Worm (Caenorhabditis elegans) whole organism, L3 larva: ENCODE results near the gene ceh-87.

ENCODE experiments used
- R02D3.7 ChIP-seq: fragments of 150-350 bp; optimal IDR thresholded peaks from 2 replicates; lab custom pipeline; 2014; ENCODE audit warnings: missing biosample characterization, missing genetic modification characterization
- ZK546.5 ChIP-seq: sonication (generic microtip); optimal IDR thresholded peaks from 2 replicates; lab custom pipeline; 2017; ENCODE audit warnings: missing biosample characterization, missing genetic modification characterization
- aly-2 ChIP-seq: fragments of 150-350 bp; optimal IDR thresholded peaks from 2 replicates; lab custom pipeline; 2014; ENCODE audit warnings: missing biosample characterization, missing genetic modification characterization
- ceh-16 ChIP-seq: sonication (generic microtip); optimal IDR thresholded peaks from 2 replicates; lab custom pipeline; 2017; ENCODE audit warnings: missing biosample characterization, missing genetic modification characterization
- ceh-28 ChIP-seq: fragments of 150-350 bp; optimal IDR thresholded peaks from 2 replicates; lab custom pipeline; 2014; ENCODE audit warnings: missing biosample characterization, missing genetic modification reagents, missing genetic modification characterization
- ceh-82 ChIP-seq: fragments of 150-350 bp; optimal IDR thresholded peaks from 2 replicates; lab custom pipeline; 2014; ENCODE audit warnings: missing biosample characterization, missing genetic modification characterization
- ceh-9 ChIP-seq: sonication (generic microtip); optimal IDR thresholded peaks from 2 replicates; lab custom pipeline; 2018; ENCODE audit warnings: missing biosample characterization, missing genetic modification characterization
- daf-12 ChIP-seq: fragments of 150-350 bp; optimal IDR thresholded peaks from 2 replicates; lab custom pipeline; 2014; ENCODE audit warnings: missing biosample characterization, missing genetic modification reagents, missing genetic modification characterization
- egl-27 ChIP-seq: sonication (generic microtip); optimal IDR thresholded peaks from 4 replicates; lab custom pipeline; 2017; ENCODE audit warnings: missing biosample characterization, missing genetic modification reagents, missing genetic modification characterization
- egl-5 ChIP-seq: fragments of 150-350 bp; optimal IDR thresholded peaks from 2 replicates; lab custom pipeline; 2017; ENCODE audit warnings: missing biosample characterization, missing genetic modification reagents, missing genetic modification characterization, inconsistent platforms
- elt-2 ChIP-seq: sonication (generic microtip); optimal IDR thresholded peaks from 2 replicates; lab custom pipeline; 2016; ENCODE audit warnings: missing genetic modification reagents, mild to moderate bottlenecking, missing genetic modification characterization, missing compliant biosample characterization
- elt-3 ChIP-seq, 3 experiments: fragments of 150-350 bp in 1 of 3; sonication (generic microtip) in 2 of 3; optimal IDR thresholded peaks; 2 replicates in 2 of 3; 4 replicates in 1 of 3; lab custom pipeline; 2014 to 2017; ENCODE audit warnings: missing biosample characterization in 3 of 3, missing genetic modification characterization in 3 of 3
- eor-1 ChIP-seq, 2 experiments: fragments of 150-350 bp; optimal IDR thresholded peaks; 2 replicates each; lab custom pipeline; 2014 to 2018; ENCODE audit warnings: missing biosample characterization in 2 of 2, missing genetic modification characterization in 2 of 2
- fkh-10 ChIP-seq: sonication (generic microtip); optimal IDR thresholded peaks from 2 replicates; lab custom pipeline; 2017; ENCODE audit warnings: missing biosample characterization, missing genetic modification reagents, missing genetic modification characterization
- fkh-2 ChIP-seq: fragments of 150-350 bp; optimal IDR thresholded peaks from 2 replicates; lab custom pipeline; 2014; ENCODE audit warnings: missing biosample characterization, missing genetic modification reagents, missing genetic modification characterization
- fos-1 ChIP-seq: fragments of 150-350 bp; optimal IDR thresholded peaks from 2 replicates; lab custom pipeline; 2014; ENCODE audit warnings: missing biosample characterization, missing genetic modification characterization
- lin-15B ChIP-seq: fragments of 150-350 bp; optimal IDR thresholded peaks from 2 replicates; lab custom pipeline; 2014; ENCODE audit warnings: missing biosample characterization, missing genetic modification characterization
- lin-39 ChIP-seq: fragments of 150-350 bp; optimal IDR thresholded peaks from 2 replicates; lab custom pipeline; 2018; ENCODE audit warnings: missing biosample characterization, missing genetic modification reagents, missing genetic modification characterization
- lsy-12 ChIP-seq: sonication (generic microtip); optimal IDR thresholded peaks from 2 replicates; lab custom pipeline; 2016; ENCODE audit warnings: mild to moderate bottlenecking, missing genetic modification characterization, missing compliant biosample characterization
- mdl-1 ChIP-seq: fragments of 150-350 bp; optimal IDR thresholded peaks from 2 replicates; lab custom pipeline; 2014; ENCODE audit warnings: missing biosample characterization, missing genetic modification characterization
- mml-1 ChIP-seq: fragments of 150-350 bp; sonication (generic microtip); optimal IDR thresholded peaks from 3 replicates; lab custom pipeline; 2014; ENCODE audit warnings: missing biosample characterization, missing genetic modification characterization
- nhr-23 ChIP-seq: fragments of 150-350 bp; optimal IDR thresholded peaks from 2 replicates; lab custom pipeline; 2014; ENCODE audit warnings: missing biosample characterization, missing genetic modification reagents, missing genetic modification characterization
- nhr-25 ChIP-seq: sonication (generic microtip); optimal IDR thresholded peaks from 2 replicates; lab custom pipeline; 2017; ENCODE audit warnings: missing biosample characterization, missing genetic modification characterization
- nhr-28 ChIP-seq: fragments of 150-350 bp; optimal IDR thresholded peaks from 2 replicates; lab custom pipeline; 2014; ENCODE audit warnings: missing biosample characterization, missing genetic modification characterization
- nhr-43 ChIP-seq: sonication (generic microtip); optimal IDR thresholded peaks from 2 replicates; lab custom pipeline; 2016; ENCODE audit warnings: mild to moderate bottlenecking, missing genetic modification characterization, missing compliant biosample characterization; ENCODE audit not compliant: poor library complexity, severe bottlenecking
- nhr-76 ChIP-seq: fragments of 150-350 bp; sonication (generic microtip); optimal IDR thresholded peaks from 5 replicates; lab custom pipeline; 2014; ENCODE audit warnings: missing biosample characterization, missing genetic modification characterization
- pha-4 ChIP-seq: fragments of 150-350 bp; optimal IDR thresholded peaks from 2 replicates; lab custom pipeline; 2014; ENCODE audit warnings: missing biosample characterization, missing genetic modification reagents, missing genetic modification characterization
- skn-1 ChIP-seq: fragments of 150-350 bp; optimal IDR thresholded peaks from 2 replicates; lab custom pipeline; 2014; ENCODE audit warnings: missing biosample characterization, missing genetic modification characterization
- snpc-4 ChIP-seq: fragments of 150-350 bp; optimal IDR thresholded peaks from 2 replicates; lab custom pipeline; 2014; ENCODE audit warnings: missing biosample characterization, missing genetic modification characterization
- unc-39 ChIP-seq: sonication (generic microtip); optimal IDR thresholded peaks from 4 replicates; lab custom pipeline; 2017; ENCODE audit warnings: missing biosample characterization, missing genetic modification characterization
- unc-62 ChIP-seq: fragments of 150-350 bp; sonication (generic microtip); optimal IDR thresholded peaks from 4 replicates; lab custom pipeline; 2014; ENCODE audit warnings: missing biosample characterization, missing genetic modification reagents, missing genetic modification characterization
- zag-1 ChIP-seq: fragments of 150-350 bp; optimal IDR thresholded peaks from 2 replicates; lab custom pipeline; 2014; ENCODE audit warnings: missing biosample characterization, missing genetic modification characterization
- ztf-4 ChIP-seq: fragments of 150-350 bp; optimal IDR thresholded peaks from 2 replicates; lab custom pipeline; 2014; ENCODE audit warnings: missing biosample characterization, missing genetic modification characterization

ceh-87 gene

DNA sequence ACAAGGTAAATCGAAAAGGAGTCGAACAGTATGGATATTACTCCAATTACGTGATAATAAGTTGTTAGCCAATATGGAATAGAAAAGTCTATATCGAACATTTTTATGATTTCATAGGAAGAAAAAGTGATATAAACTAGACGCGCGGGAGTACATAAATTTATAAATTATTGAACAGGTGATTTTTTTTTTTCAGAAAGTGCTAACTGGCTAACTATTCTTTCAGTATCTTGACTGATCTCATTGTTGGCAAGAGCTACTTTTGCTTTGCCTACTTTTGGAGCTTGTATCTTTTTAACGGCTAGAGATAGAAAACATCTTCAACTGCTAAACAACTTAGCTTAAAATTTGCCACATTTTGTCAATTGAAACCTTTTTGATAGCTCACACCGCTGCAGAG is 18.6 kb upstream of the ceh-87 start, which contains the start of gene sri-60:
sri-60 (minus strand) TSS at position 101 of the 400 bp plus-strand sequence.
- TF ChIP-seq nhr-28 (tag; lab: Kevin White, UChicago) (no peak), R02D3.7 (tag; lab: Kevin White, UChicago) (no peak), unc-62 (no peak), eor-1 (tag; optimal IDR thresholded peaks at IDR 0.05; lab: Kevin White, UChicago) (no peak)

- TF ChIP-seq lin-15B (tag; lab: Kevin White, UChicago) (no peak), ztf-4 (tag; lab: Kevin White, UChicago) (no peak), nhr-25 (no peak), lsy-12 (tag; lab: Kevin White, UChicago) (no peak), snpc-4 (tag; lab: Kevin White, UChicago) (no peak), eor-1 (tag; optimal IDR thresholded peaks at IDR 0.05; lab: Kevin White, UChicago) (no peak), pha-4 (tag; lab: Kevin White, UChicago) (no peak), unc-62 (no peak), fkh-2 (tag; lab: Kevin White, UChicago) (no peak), nhr-23 (no peak), ceh-28 (tag; lab: Kevin White, UChicago) (no peak), mml-1 (tag; lab: Kevin White, UChicago) (no peak), unc-39 (tag; lab: Kevin White, UChicago) (no peak), skn-1 (tag; lab: Kevin White, UChicago) (no peak), nhr-28 (tag; lab: Kevin White, UChicago) (no peak), aly-2 (tag; lab: Kevin White, UChicago) (no peak), zag-1 (tag; lab: Kevin White, UChicago) (no peak)
Observed at ce11 chrII:2700229-2700628, 16.1 kb upstream of the ceh-87 start, which contains the start of gene sri-61. sri-61 (minus strand) TSS chrII:2700329.

- no peak for TF ChIP-seq egl-5 (tag; lab: Kevin White, UChicago)
- no peak for TF ChIP-seq fkh-2 (tag; lab: Kevin White, UChicago)
- TF ChIP-seq ceh-9 (tag; lab: Kevin White, UChicago) = no peak
- no peak for TF ChIP-seq elt-3 (tag; optimal IDR thresholded peaks at IDR 0.05; lab: Kevin White, UChicago)
- TF ChIP-seq pha-4 (tag; lab: Kevin White, UChicago) = no peak
- no peak for TF ChIP-seq egl-27
- no peak for TF ChIP-seq fkh-10 (GFP tag; lab: Kevin White, UChicago)
- no peak for TF ChIP-seq eor-1 (tag; optimal IDR thresholded peaks at IDR 0.05; lab: Kevin White, UChicago)
- TF ChIP-seq skn-1 (tag; lab: Kevin White, UChicago) = no peak
- TF ChIP-seq ZK546.5 = no peak
- TF ChIP-seq mdl-1 = no peak
- TF ChIP-seq ceh-82 (tag; lab: Kevin White, UChicago) = no peak
- TF ChIP-seq, all 47 proteins: peak for 0
Observed at ce11 chrII:2698378-2698777, 14.3 kb upstream of the ceh-87 start, which contains the start of gene sri-62. sri-62 (minus strand) TSS chrII:2698478.

ce11 chrII:2695079-2695478 is 11.0 kb upstream of the ceh-87 start:
- TF ChIP-seq nhr-43 (no peak), fkh-10 (GFP tag; lab: Kevin White, UChicago) (peak; percentile 56), aly-2 (tag; lab: Kevin White, UChicago) (no peak)

ce11 chrII:2692476-2692875 is 8.4 kb upstream of the ceh-87 start, which contains the start of gene set-11:
set-11 (minus strand) TSS chrII:2692576.
- no peak for TF ChIP-seq lin-15B (tag; lab: Kevin White, UChicago)
- TF ChIP-seq nhr-43 = no peak
- no peak for TF ChIP-seq fos-1 (tag; lab: Kevin White, UChicago)
- TF ChIP-seq nhr-76 (tag; lab: Kevin White, UChicago) = no peak
- TF ChIP-seq nhr-23 = no peak
- TF ChIP-seq ztf-4 (tag; lab: Kevin White, UChicago) = no peak
- TF ChIP-seq aly-2 (tag; lab: Kevin White, UChicago) = no peak
- no peak for TF ChIP-seq ceh-16 (tag; lab: Kevin White, UChicago)
- TF ChIP-seq nhr-25 = no peak
- no peak for TF ChIP-seq daf-12 (tag; lab: Kevin White, UChicago)
- no peak for TF ChIP-seq lin-39 (tag; lab: Kevin White, UChicago)
- TF ChIP-seq ceh-82 (tag; lab: Kevin White, UChicago) = no peak
- no peak for TF ChIP-seq elt-2 (tag; lab: Kevin White, UChicago)
